Fruit fly (Drosophila melanogaster) whole organism, prepupa: ENCODE results near the gene CG6126.
"Not testable (repeated sequence)": the region's sequence is repeated elsewhere in the genome, so short reads cannot be mapped to it uniquely, and the experiment has no call there.

Source experiments
- Blimp-1 ChIP-seq: fragments of 200-800 bp; sonication (Bioruptor generic); optimal IDR thresholded peaks from 3 replicates; lab custom pipeline; 2017; ENCODE audit warnings: missing biosample characterization, missing genetic modification characterization, mild to moderate bottlenecking, moderate library complexity, missing genetic modification reagents
- CG10669 ChIP-seq: fragments of 200-800 bp; sonication (Bioruptor generic); optimal IDR thresholded peaks from 3 replicates; lab custom pipeline; 2018; ENCODE audit warnings: missing biosample characterization, mild to moderate bottlenecking, missing genetic modification characterization, moderate library complexity
- CG11294 ChIP-seq: fragments of 200-800 bp; sonication (Bioruptor generic); IDR thresholded peaks from 2 replicates; pipeline ENCODE4 v1.3.6; 2022; ENCODE audit warnings: missing biosample characterization, missing genetic modification characterization
- CG1621 ChIP-seq: fragments of 200-800 bp; sonication (Bioruptor generic); optimal IDR thresholded peaks from 3 replicates; lab custom pipeline; 2018; ENCODE audit warnings: missing biosample characterization, mild to moderate bottlenecking, missing genetic modification characterization
- CG3032 ChIP-seq: fragments of 200-800 bp; optimal IDR thresholded peaks from 2 replicates; lab custom pipeline; 2019; ENCODE audit warnings: missing biosample characterization, mild to moderate bottlenecking, missing genetic modification characterization, moderate library complexity
- CG6163 ChIP-seq: fragments of 200-800 bp; sonication (Bioruptor generic); IDR thresholded peaks from 3 replicates; pipeline ENCODE4 v1.3.6; 2022; ENCODE audit warnings: missing biosample characterization, missing genetic modification characterization
- CG6276 ChIP-seq: fragments of 200-800 bp; sonication (Bioruptor generic); optimal IDR thresholded peaks from 2 replicates; lab custom pipeline; 2017; ENCODE audit warnings: missing biosample characterization, mild to moderate bottlenecking, missing genetic modification characterization
- CG6792 ChIP-seq: fragments of 200-800 bp; sonication (Bioruptor generic); optimal IDR thresholded peaks from 3 replicates; lab custom pipeline; 2016; ENCODE audit warnings: missing biosample characterization, missing genetic modification characterization
- CG6808 ChIP-seq: fragments of 200-800 bp; sonication (Bioruptor generic); optimal IDR thresholded peaks from 3 replicates; lab custom pipeline; 2017; ENCODE audit warnings: missing biosample characterization, missing genetic modification characterization, mild to moderate bottlenecking, moderate library complexity, missing genetic modification reagents
- CG6854 ChIP-seq: fragments of 200-800 bp; sonication (Bioruptor generic); optimal IDR thresholded peaks from 2 replicates; lab custom pipeline; 2017; ENCODE audit warnings: missing biosample characterization, mild to moderate bottlenecking, missing genetic modification characterization
- CG7368 ChIP-seq: fragments of 200-800 bp; sonication (Bioruptor generic); optimal IDR thresholded peaks from 3 replicates; lab custom pipeline; 2016; ENCODE audit warnings: missing biosample characterization, missing genetic modification characterization
- Eip75B ChIP-seq: fragments of 200-800 bp; sonication (Bioruptor generic); optimal IDR thresholded peaks from 3 replicates; lab custom pipeline; 2016; ENCODE audit warnings: missing biosample characterization, missing genetic modification characterization
- Eip78C ChIP-seq: fragments of 200-800 bp; sonication (Bioruptor generic); peaks from one replicate; lab custom pipeline; 2016; ENCODE audit warnings: missing biosample characterization, missing genetic modification characterization
- Ets21C ChIP-seq: fragments of 200-800 bp; sonication (Bioruptor generic); optimal IDR thresholded peaks from 3 replicates; lab custom pipeline; 2016; ENCODE audit warnings: missing biosample characterization, missing genetic modification characterization
- Gug ChIP-seq: fragments of 200-800 bp; sonication (Bioruptor generic); IDR thresholded peaks from 2 replicates; pipeline ENCODE4 v1.3.6; 2022; ENCODE audit warnings: missing biosample characterization, missing genetic modification characterization
- Hr39 ChIP-seq: fragments of 200-800 bp; sonication (Bioruptor generic); optimal IDR thresholded peaks from 2 replicates; lab custom pipeline; 2016; ENCODE audit warnings: missing biosample characterization, missing genetic modification characterization
- Met ChIP-seq: fragments of 200-800 bp; sonication (Bioruptor generic); optimal IDR thresholded peaks from 3 replicates; lab custom pipeline; 2016; ENCODE audit warnings: missing biosample characterization, missing genetic modification characterization
- Sox102F ChIP-seq: fragments of 200-800 bp; sonication (Bioruptor generic); optimal IDR thresholded peaks from 2 replicates; lab custom pipeline; 2016; ENCODE audit warnings: missing biosample characterization, mild to moderate bottlenecking, missing genetic modification characterization
- Sox14 ChIP-seq: fragments of 200-800 bp; sonication (Bioruptor generic); optimal IDR thresholded peaks from 3 replicates; lab custom pipeline; 2016; ENCODE audit warnings: missing biosample characterization, missing genetic modification characterization
- acj6 ChIP-seq: fragments of 200-800 bp; sonication (Bioruptor generic); optimal IDR thresholded peaks from 3 replicates; lab custom pipeline; 2016; ENCODE audit warnings: missing biosample characterization, missing genetic modification characterization
- cyc ChIP-seq: fragments of 200-800 bp; sonication (Bioruptor generic); optimal IDR thresholded peaks from 3 replicates; lab custom pipeline; 2016; ENCODE audit warnings: missing biosample characterization, missing genetic modification characterization
- dac ChIP-seq: fragments of 200-800 bp; sonication (Bioruptor generic); optimal IDR thresholded peaks from 2 replicates; lab custom pipeline; 2017; ENCODE audit warnings: missing biosample characterization, mild to moderate bottlenecking, missing genetic modification characterization
- dsx ChIP-seq: fragments of 200-800 bp; optimal IDR thresholded peaks from 3 replicates; lab custom pipeline; 2019; ENCODE audit warnings: missing biosample characterization, mild to moderate bottlenecking, missing genetic modification characterization, moderate library complexity; ENCODE audit not compliant: poor library complexity, severe bottlenecking
- esn ChIP-seq: fragments of 200-800 bp; sonication (Bioruptor generic); optimal IDR thresholded peaks from 2 replicates; lab custom pipeline; 2016; ENCODE audit warnings: missing biosample characterization, mild to moderate bottlenecking, missing genetic modification characterization, moderate library complexity
- fd85E ChIP-seq: fragments of 200-800 bp; sonication (Bioruptor generic); optimal IDR thresholded peaks from 3 replicates; lab custom pipeline; 2016; ENCODE audit warnings: missing biosample characterization, missing genetic modification characterization
- fkh ChIP-seq: fragments of 200-800 bp; sonication (Bioruptor generic); optimal IDR thresholded peaks from 3 replicates; lab custom pipeline; 2017; ENCODE audit warnings: missing biosample characterization, mild to moderate bottlenecking, missing genetic modification characterization, moderate library complexity
- spab ChIP-seq: fragments of 200-800 bp; sonication (Bioruptor generic); optimal IDR thresholded peaks from 2 replicates; lab custom pipeline; 2017; ENCODE audit warnings: missing biosample characterization, mild to moderate bottlenecking, missing genetic modification characterization, missing genetic modification reagents
- ss ChIP-seq, 2 experiments: fragments of 200-800 bp; sonication (Bioruptor generic); optimal IDR thresholded peaks; 2 replicates in 1 of 2; 3 replicates in 1 of 2; lab custom pipeline; 2017 to 2018; ENCODE audit warnings: mild to moderate bottlenecking in 2 of 2, missing biosample characterization in 2 of 2, missing genetic modification characterization in 2 of 2, moderate library complexity in 1 of 2
- svp ChIP-seq: fragments of 200-800 bp; sonication (Bioruptor generic); peaks from one replicate; lab custom pipeline; 2016; ENCODE audit warnings: missing biosample characterization, missing genetic modification characterization
- topi ChIP-seq: fragments of 200-800 bp; sonication (Bioruptor generic); optimal IDR thresholded peaks from 3 replicates; lab custom pipeline; 2016; ENCODE audit warnings: missing biosample characterization, missing genetic modification characterization
- vri ChIP-seq: fragments of 200-800 bp; sonication (Bioruptor generic); optimal IDR thresholded peaks from 3 replicates; lab custom pipeline; 2016; ENCODE audit warnings: missing biosample characterization, mild to moderate bottlenecking, missing genetic modification characterization

The CG6126 gene

dm6 chr3R:16190183-16190763, 12.6 kb downstream of the CG6126 start:
- TF ChIP-seq svp (GFP tag; lab: Kevin White, UChicago) = peak; percentile 95
- TF ChIP-seq Ets21C (GFP tag; lab: Kevin White, UChicago) = no peak

- TF ChIP-seq Eip78C (GFP tag; lab: Kevin White, UChicago); Hr39 (GFP tag; lab: Kevin White, UChicago); acj6: not testable (repeated sequence)
These were observed 13.4 kb downstream of the CG6126 start, which contains the start of gene Bin1 for dm6 chr3R:16189464-16189863. Gene Bin1, minus strand, starts transcription at chr3R:16189564.

- TF ChIP-seq CG11294 (GFP tag; lab: Robert Waterston, UW) (no peak), fd85E (GFP tag; lab: Kevin White, UChicago) (no peak), cyc (GFP tag; lab: Kevin White, UChicago) (no peak), CG10669 (GFP tag; lab: Kevin White, UChicago) (no peak), fkh (GFP tag; lab: Kevin White, UChicago) (no peak), svp (GFP tag; lab: Kevin White, UChicago) (no peak)
These were observed 15.1 kb downstream of the CG6126 start for dm6 chr3R:16187737-16188136.

dm6 chr3R:16186791-16187681, 15.8 kb downstream of the CG6126 start, which contains the start of gene sra:
Gene sra, plus strand, starts transcription at chr3R:16186999.
- TF ChIP-seq vri (GFP tag; lab: Kevin White, UChicago) (peak; percentile 57), ss (GFP tag; optimal IDR thresholded peaks at IDR 0.05; lab: Kevin White, UChicago) (peak in 1 of 2 experiments; percentile 10), cyc (GFP tag; lab: Kevin White, UChicago) (peak; percentile 11), Ets21C (GFP tag; lab: Kevin White, UChicago) (no peak), Sox102F (no peak), spab (GFP tag; lab: Kevin White, UChicago) (no peak), CG6854 (peak; percentile 27), dsx (GFP tag; lab: Kevin White, UChicago) (peak; percentile 32), Eip75B (peak; percentile 10), Gug (GFP tag; lab: Robert Waterston, UW) (no peak), CG1621 (tag; lab: Kevin White, UChicago) (peak; percentile 88), CG6163 (GFP tag; lab: Robert Waterston, UW) (0 out of 3 replicates have a peak, but pooled peaks have one; percentile 31), Sox14 (GFP tag; lab: Kevin White, UChicago) (peak; percentile 18), CG3032 (tag; lab: Kevin White, UChicago) (no peak), esn (GFP tag; lab: Kevin White, UChicago) (peak; percentile 45)

dm6 chr3R:16182269-16182875, 20.5 kb downstream of the CG6126 start:
- TF ChIP-seq CG6792 (GFP tag; lab: Kevin White, UChicago) = no peak
- no peak for TF ChIP-seq svp (GFP tag; lab: Kevin White, UChicago)
- no peak for TF ChIP-seq CG6276
- TF ChIP-seq Blimp-1 (GFP tag; lab: Kevin White, UChicago) = no peak
- no peak for TF ChIP-seq cyc (GFP tag; lab: Kevin White, UChicago)
- peak; percentile 47 for TF ChIP-seq Eip78C (GFP tag; lab: Kevin White, UChicago)
- peak in 1 of 2 experiments; percentile 75 for TF ChIP-seq ss (GFP tag; optimal IDR thresholded peaks at IDR 0.05; lab: Kevin White, UChicago)
- TF ChIP-seq Sox102F = no peak
- TF ChIP-seq Sox14 (GFP tag; lab: Kevin White, UChicago) = no peak
- no peak for TF ChIP-seq Ets21C (GFP tag; lab: Kevin White, UChicago)
- TF ChIP-seq dac (GFP tag; lab: Kevin White, UChicago) = no peak
- peak; percentile 38 for TF ChIP-seq vri (GFP tag; lab: Kevin White, UChicago)
- TF ChIP-seq Met (GFP tag; lab: Kevin White, UChicago) = no peak
- no peak for TF ChIP-seq CG7368
- no peak for TF ChIP-seq CG6808 (GFP tag; lab: Kevin White, UChicago)
- TF ChIP-seq topi (GFP tag; lab: Kevin White, UChicago) = no peak
